Fruit fly (Drosophila melanogaster) whole organism, embryonic: Measurements from ENCODE around the gene CG4570.

Experiments
- CG13424 ChIP-seq: fragments of 200-800 bp; sonication (Bioruptor generic); optimal IDR thresholded peaks from 2 replicates; lab custom pipeline; 2019; ENCODE audit warnings: missing biosample characterization, mild to moderate bottlenecking, missing genetic modification characterization, moderate library complexity
- Pdp1 ChIP-seq, 2 experiments: fragments of 200-800 bp; sonication (Bioruptor generic); optimal IDR thresholded peaks; 3 replicates each; lab custom pipeline; 2016; ENCODE audit warnings: missing biosample characterization in 2 of 2, missing genetic modification characterization in 2 of 2, mild to moderate bottlenecking in 1 of 2, moderate library complexity in 1 of 2
- Vsx1 ChIP-seq: fragments of 200-800 bp; sonication (Bioruptor generic); optimal IDR thresholded peaks from 2 replicates; lab custom pipeline; 2017; ENCODE audit warnings: missing biosample characterization, mild to moderate bottlenecking, missing genetic modification characterization, missing genetic modification reagents
- psq ChIP-seq: fragments of 200-800 bp; sonication (Bioruptor generic); optimal IDR thresholded peaks from 2 replicates; lab custom pipeline; 2017; ENCODE audit warnings: missing biosample characterization, missing genetic modification characterization
- usp ChIP-seq: fragments of >200 bp; optimal IDR thresholded peaks from 2 replicates; lab custom pipeline; 2017; ENCODE audit warnings: missing biosample characterization, missing genetic modification characterization

DNA sequence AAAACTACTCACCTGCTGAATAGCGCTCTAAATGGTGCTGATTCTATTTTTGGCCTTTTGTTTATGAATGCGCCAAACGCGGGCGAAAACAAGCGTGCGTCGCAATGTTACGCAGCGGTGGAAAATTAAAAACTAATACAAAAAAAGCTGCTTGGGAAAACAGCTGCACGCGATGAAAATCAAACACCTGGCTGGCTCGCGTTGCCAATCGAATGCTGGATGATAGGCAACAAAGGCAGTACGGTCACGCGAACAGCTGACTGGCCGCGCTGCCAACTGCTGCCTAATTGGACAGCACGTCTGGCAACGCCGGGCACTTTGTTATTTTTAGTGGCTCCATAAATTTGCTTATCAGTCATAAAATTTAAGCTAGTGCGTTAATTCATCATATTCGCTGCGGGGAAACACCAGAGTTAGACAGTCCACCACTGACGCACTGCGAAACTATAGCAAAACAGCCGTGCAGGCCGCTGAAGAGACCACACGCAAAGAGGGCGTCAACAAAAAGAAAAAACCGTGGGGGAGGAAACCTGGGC is 11.9 kb downstream of the CG4570 start, which contains the start of the genes SelR and Tsp86D:
- TF ChIP-seq Pdp1 (GFP tag; optimal IDR thresholded peaks at IDR 0.05; lab: Kevin White, UChicago) (peak in 1 of 2 experiments; percentile 77), psq (GFP tag; lab: Kevin White, UChicago) (no peak), CG13424 (tag; lab: Kevin White, UChicago) (no peak), usp (GFP tag; lab: Kevin White, UChicago) (no peak), Vsx1 (GFP tag; lab: Kevin White, UChicago) (peak; percentile 94)
